Worm (Caenorhabditis elegans) whole organism, late embryonic: Measurements from ENCODE around the gene pges-2.

ENCODE experiments used
- C38D4.7 ChIP-seq: fragments of 200-800 bp; sonication (Bioruptor generic); optimal IDR thresholded peaks from 2 replicates; lab custom pipeline; 2018; ENCODE audit warnings: mild to moderate bottlenecking, missing genetic modification characterization, moderate library complexity, missing compliant biosample characterization
- F13H6.1 ChIP-seq: sonication (generic microtip); optimal IDR thresholded peaks from 2 replicates; lab custom pipeline; 2016; ENCODE audit warnings: missing genetic modification characterization, missing compliant biosample characterization
- K02D7.2 ChIP-seq: sonication (generic microtip); optimal IDR thresholded peaks from 2 replicates; lab custom pipeline; 2017; ENCODE audit warnings: mild to moderate bottlenecking, missing genetic modification characterization, missing compliant biosample characterization
- K09A11.1 ChIP-seq: sonication (generic microtip); optimal IDR thresholded peaks from 2 replicates; lab custom pipeline; 2017; ENCODE audit warnings: antibody characterized with exemption, mild to moderate bottlenecking, missing genetic modification characterization, missing compliant biosample characterization; ENCODE audit not compliant: insufficient read depth
- T23F11.4 ChIP-seq: fragments of 200-800 bp; sonication (Bioruptor generic); optimal IDR thresholded peaks from 2 replicates; lab custom pipeline; 2018; ENCODE audit warnings: mild to moderate bottlenecking, missing genetic modification characterization, missing compliant biosample characterization
- ama-1 ChIP-seq: fragments of 150-350 bp; optimal IDR thresholded peaks from 2 replicates; lab custom pipeline; 2014
- ceh-14 ChIP-seq: sonication (generic microtip); optimal IDR thresholded peaks from 2 replicates; lab custom pipeline; 2016; ENCODE audit warnings: missing genotype, missing genetic modification characterization, missing compliant biosample characterization
- ceh-18 ChIP-seq: sonication (generic microtip); optimal IDR thresholded peaks from 2 replicates; lab custom pipeline; 2016; ENCODE audit warnings: missing genetic modification characterization, missing compliant biosample characterization
- ceh-2 ChIP-seq: sonication (generic microtip); optimal IDR thresholded peaks from 2 replicates; lab custom pipeline; 2016; ENCODE audit warnings: missing genotype, missing genetic modification characterization, missing compliant biosample characterization
- ceh-22 ChIP-seq: sonication (generic microtip); optimal IDR thresholded peaks from 2 replicates; lab custom pipeline; 2017; ENCODE audit warnings: missing biosample characterization, missing genetic modification characterization
- ceh-24 ChIP-seq: sonication (generic microtip); optimal IDR thresholded peaks from 2 replicates; lab custom pipeline; 2016; ENCODE audit warnings: mild to moderate bottlenecking, missing genetic modification characterization, missing compliant biosample characterization
- ceh-30 ChIP-seq: fragments of 150-350 bp; optimal IDR thresholded peaks from 2 replicates; lab custom pipeline; 2014; ENCODE audit warnings: missing biosample characterization, missing genetic modification characterization
- ceh-31 ChIP-seq: sonication (generic microtip); optimal IDR thresholded peaks from 2 replicates; lab custom pipeline; 2016; ENCODE audit warnings: missing genetic modification characterization, missing compliant biosample characterization
- ceh-34 ChIP-seq: sonication (generic microtip); optimal IDR thresholded peaks from 2 replicates; lab custom pipeline; 2016; ENCODE audit warnings: mild to moderate bottlenecking, missing genetic modification characterization, missing compliant biosample characterization
- ceh-45 ChIP-seq: fragments of 200-800 bp; sonication (Bioruptor generic); IDR thresholded peaks from 2 replicates; pipeline ENCODE4 v1.3.6; 2022; ENCODE audit warnings: missing genetic modification reagents, missing genetic modification characterization, missing compliant biosample characterization
- ceh-6 ChIP-seq: fragments of 200-800 bp; sonication (Bioruptor generic); optimal IDR thresholded peaks from 2 replicates; lab custom pipeline; 2018; ENCODE audit warnings: mild to moderate bottlenecking, missing genetic modification characterization, missing compliant biosample characterization
- ceh-9 ChIP-seq: sonication (generic microtip); optimal IDR thresholded peaks from 2 replicates; lab custom pipeline; 2016; ENCODE audit warnings: mild to moderate bottlenecking, missing genetic modification characterization, inconsistent platforms, missing compliant biosample characterization
- che-1 ChIP-seq: sonication (generic microtip); optimal IDR thresholded peaks from 2 replicates; lab custom pipeline; 2016; ENCODE audit warnings: mild to moderate bottlenecking, missing genetic modification characterization, missing compliant biosample characterization
- elt-2 ChIP-seq: sonication (generic microtip); optimal IDR thresholded peaks from 2 replicates; lab custom pipeline; 2016; ENCODE audit warnings: missing genetic modification reagents, missing genetic modification characterization, missing compliant biosample characterization
- elt-4 ChIP-seq: sonication (generic microtip); optimal IDR thresholded peaks from 2 replicates; lab custom pipeline; 2016; ENCODE audit warnings: missing genetic modification characterization, missing compliant biosample characterization
- eyg-1 ChIP-seq: sonication (generic microtip); optimal IDR thresholded peaks from 2 replicates; lab custom pipeline; 2016; ENCODE audit warnings: missing genotype, missing genetic modification characterization, missing compliant biosample characterization
- fax-1 ChIP-seq: sonication (generic microtip); optimal IDR thresholded peaks from 2 replicates; lab custom pipeline; 2016; ENCODE audit warnings: missing genotype, missing genetic modification characterization, missing compliant biosample characterization
- fkh-6 ChIP-seq: sonication (generic microtip); optimal IDR thresholded peaks from 2 replicates; lab custom pipeline; 2016; ENCODE audit warnings: missing genetic modification characterization, missing compliant biosample characterization
- hlh-30 ChIP-seq: sonication (generic microtip); optimal IDR thresholded peaks from 2 replicates; lab custom pipeline; 2017; ENCODE audit warnings: antibody characterized with exemption, missing genetic modification characterization, missing compliant biosample characterization; ENCODE audit not compliant: insufficient read depth
- hlh-8 ChIP-seq: sonication (generic microtip); optimal IDR thresholded peaks from 2 replicates; lab custom pipeline; 2016; ENCODE audit warnings: missing genotype, missing genetic modification characterization, missing compliant biosample characterization
- lim-6 ChIP-seq: sonication (generic microtip); optimal IDR thresholded peaks from 2 replicates; lab custom pipeline; 2016; ENCODE audit warnings: missing genetic modification characterization, missing compliant biosample characterization
- lin-11 ChIP-seq: fragments of 200-800 bp; sonication (Bioruptor generic); optimal IDR thresholded peaks from 2 replicates; lab custom pipeline; 2018; ENCODE audit warnings: mild to moderate bottlenecking, missing genetic modification characterization, missing compliant biosample characterization
- madf-2 ChIP-seq: sonication (generic microtip); optimal IDR thresholded peaks from 2 replicates; lab custom pipeline; 2017; ENCODE audit warnings: missing genetic modification characterization, missing compliant biosample characterization
- nfya-1 ChIP-seq: sonication (generic microtip); optimal IDR thresholded peaks from 2 replicates; lab custom pipeline; 2017; ENCODE audit warnings: missing genetic modification characterization, mild to moderate bottlenecking, missing compliant biosample characterization, antibody characterized with exemption, moderate library complexity
- npax-4 ChIP-seq: sonication (generic microtip); optimal IDR thresholded peaks from 2 replicates; lab custom pipeline; 2016; ENCODE audit warnings: missing genetic modification characterization, missing compliant biosample characterization
- pha-4 ChIP-seq: fragments of 150-350 bp; optimal IDR thresholded peaks from 2 replicates; lab custom pipeline; 2018; ENCODE audit warnings: missing biosample characterization, missing genetic modification reagents, missing genetic modification characterization
- pqm-1 ChIP-seq: sonication (generic microtip); optimal IDR thresholded peaks from 2 replicates; lab custom pipeline; 2016; ENCODE audit warnings: missing genetic modification characterization, missing compliant biosample characterization
- ref-2 ChIP-seq: sonication (generic microtip); optimal IDR thresholded peaks from 2 replicates; lab custom pipeline; 2016; ENCODE audit warnings: missing genetic modification characterization, missing compliant biosample characterization
- sdc-2 ChIP-seq: sonication (generic microtip); optimal IDR thresholded peaks from 2 replicates; lab custom pipeline; 2016; ENCODE audit warnings: missing genotype, missing genetic modification characterization, missing compliant biosample characterization
- sox-2 ChIP-seq: fragments of 200-800 bp; sonication (Bioruptor generic); IDR thresholded peaks from 2 replicates; pipeline ENCODE4 v1.3.6; 2022; ENCODE audit warnings: missing genetic modification reagents, missing genetic modification characterization, missing compliant biosample characterization
- sox-4 ChIP-seq: sonication (generic microtip); optimal IDR thresholded peaks from 2 replicates; lab custom pipeline; 2017; ENCODE audit warnings: mild to moderate bottlenecking, missing genetic modification characterization, inconsistent platforms, missing compliant biosample characterization
- tbx-7 ChIP-seq: sonication (generic microtip); optimal IDR thresholded peaks from 2 replicates; lab custom pipeline; 2016; ENCODE audit warnings: missing genotype, missing genetic modification characterization, missing compliant biosample characterization
- ttx-3 ChIP-seq: sonication (generic microtip); optimal IDR thresholded peaks from 2 replicates; lab custom pipeline; 2016; ENCODE audit warnings: missing genetic modification reagents, missing genetic modification characterization, missing compliant biosample characterization
- unc-42 ChIP-seq: sonication (generic microtip); optimal IDR thresholded peaks from 2 replicates; lab custom pipeline; 2016; ENCODE audit warnings: missing genotype, missing genetic modification characterization, missing compliant biosample characterization
- unc-55 ChIP-seq: sonication (generic microtip); optimal IDR thresholded peaks from 2 replicates; lab custom pipeline; 2017; ENCODE audit warnings: missing biosample characterization, missing genetic modification reagents, missing genetic modification characterization
- unc-86 ChIP-seq: sonication (generic microtip); optimal IDR thresholded peaks from 2 replicates; lab custom pipeline; 2016; ENCODE audit warnings: missing genetic modification characterization, missing compliant biosample characterization
- zip-5 ChIP-seq: sonication (generic microtip); optimal IDR thresholded peaks from 2 replicates; lab custom pipeline; 2016; ENCODE audit warnings: missing genetic modification characterization, missing compliant biosample characterization
- ztf-16 ChIP-seq: sonication (generic microtip); optimal IDR thresholded peaks from 2 replicates; lab custom pipeline; 2017; ENCODE audit warnings: missing genetic modification characterization, missing compliant biosample characterization

The pges-2 gene

DNA sequence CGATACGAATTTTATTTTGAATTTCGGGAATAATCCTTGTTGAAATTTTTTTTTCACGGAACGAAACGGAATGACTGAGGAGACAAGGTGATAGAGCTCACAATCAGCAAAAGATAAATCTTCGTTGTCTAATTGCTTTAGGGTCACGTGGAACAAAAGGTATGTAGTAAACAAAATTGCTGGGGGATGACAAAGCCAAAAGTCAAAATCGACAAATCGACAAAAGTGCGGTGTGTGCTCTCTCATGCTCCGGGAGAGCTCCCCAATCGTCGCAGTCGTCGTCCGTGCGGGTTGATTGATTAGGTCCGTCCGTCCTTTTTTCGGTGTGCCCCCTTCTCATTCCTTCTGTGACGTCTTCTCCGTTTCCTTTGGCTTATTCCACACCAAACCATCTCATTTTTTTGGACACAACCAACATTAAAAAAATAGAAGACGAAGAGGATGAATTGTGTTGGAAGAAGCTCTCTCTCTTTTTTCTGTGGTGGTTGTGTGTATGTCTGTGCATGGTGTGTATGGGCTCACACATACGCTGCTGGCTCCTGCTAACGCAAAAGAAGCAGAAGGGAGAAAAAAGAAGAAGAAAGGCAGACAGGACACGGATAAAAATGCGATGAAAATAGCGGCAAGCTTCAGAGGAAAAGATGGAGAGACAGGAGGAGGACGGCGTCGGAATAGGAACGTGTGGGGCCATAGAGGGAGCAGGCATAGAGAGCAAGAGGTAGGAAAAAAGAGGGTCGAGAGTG is 25.8 kb downstream of the pges-2 start:
- TF ChIP-seq sdc-2 (tag; lab: Kevin White, UChicago) (peak; percentile 26), sox-4 (tag; lab: Kevin White, UChicago) (peak; percentile 35), ceh-34 (tag; lab: Kevin White, UChicago) (peak; percentile 35), ceh-24 (no peak), che-1 (no peak), ref-2 (tag; lab: Kevin White, UChicago) (peak; percentile 29), ceh-18 (tag; lab: Kevin White, UChicago) (peak; percentile 68), ceh-9 (tag; lab: Kevin White, UChicago) (no peak), nfya-1 (tag; lab: Kevin White, UChicago) (peak; percentile 63), pqm-1 (tag; lab: Kevin White, UChicago) (peak; percentile 52), ceh-31 (peak; percentile 55), fax-1 (peak; percentile 64), unc-42 (tag; lab: Kevin White, UChicago) (peak; percentile 37)
- TF ChIP-seq, all 69 proteins: peak for 10

DNA sequence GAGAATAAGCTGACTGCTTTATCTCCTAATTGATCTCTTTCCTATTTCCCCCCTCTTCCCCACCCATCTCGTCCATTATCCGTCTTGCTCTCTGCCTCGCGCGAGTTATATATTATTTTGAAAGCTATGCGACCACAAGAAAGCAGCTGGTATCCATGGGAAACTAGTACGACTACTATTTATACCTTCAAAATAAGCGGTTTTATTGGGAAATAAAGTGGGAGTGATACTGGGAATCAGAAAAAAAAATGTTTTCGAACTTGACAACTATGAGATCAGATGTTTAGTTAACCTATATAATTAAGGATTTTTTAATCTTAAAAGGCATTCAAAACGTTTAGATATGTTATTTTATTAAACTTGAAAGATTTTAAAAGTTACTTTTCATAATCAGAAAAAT is 27.9 kb downstream of the pges-2 start:
- TF ChIP-seq madf-2 (tag; lab: Kevin White, UChicago) (no peak), ceh-45 (GFP tag; lab: Robert Waterston, UW) (no peak), ttx-3 (tag; lab: Kevin White, UChicago) (no peak), ceh-2 (tag; lab: Kevin White, UChicago) (no peak), lin-11 (tag; lab: Kevin White, UChicago) (no peak), fkh-6 (no peak), T23F11.4 (GFP tag; lab: Kevin White, UChicago) (no peak), ceh-31 (no peak), ceh-22 (tag; lab: Kevin White, UChicago) (no peak), elt-4 (tag; lab: Kevin White, UChicago) (no peak), ztf-16 (tag; lab: Kevin White, UChicago) (no peak), ceh-6 (GFP tag; lab: Kevin White, UChicago) (no peak), che-1 (no peak), C38D4.7 (GFP tag; lab: Kevin White, UChicago) (no peak), K09A11.1 (tag; lab: Kevin White, UChicago) (no peak), unc-55 (GFP tag; lab: Kevin White, UChicago) (no peak), pha-4 (tag; lab: Kevin White, UChicago) (no peak), hlh-30 (tag; lab: Kevin White, UChicago) (no peak), unc-86 (no peak), ama-1 (lab: Kevin White, UChicago) (no peak)

DNA sequence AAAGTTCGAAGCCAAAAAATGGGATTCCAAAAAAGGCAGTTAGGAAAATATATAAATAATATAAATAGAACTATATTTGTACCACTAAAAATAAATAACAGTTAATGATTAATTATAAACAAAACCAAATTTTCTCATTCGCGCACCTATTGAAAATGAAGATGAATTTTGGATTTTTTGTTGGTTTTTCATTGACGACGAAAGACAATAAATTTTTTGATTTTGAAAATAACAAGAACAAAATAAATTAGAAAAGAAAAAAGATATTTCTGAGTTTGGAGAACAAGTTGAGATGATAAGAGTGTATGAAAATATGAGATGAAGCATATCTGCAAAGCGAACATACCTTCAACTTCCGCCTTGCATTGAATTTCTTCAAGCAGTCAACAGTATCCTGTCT is 30.3 kb downstream of the pges-2 start:
- TF ChIP-seq lim-6 (tag; lab: Kevin White, UChicago), result no peak
- TF ChIP-seq tbx-7 (tag; lab: Kevin White, UChicago), result no peak
- TF ChIP-seq K09A11.1 (tag; lab: Kevin White, UChicago), result no peak
- no peak for TF ChIP-seq F13H6.1
- no peak for TF ChIP-seq zip-5 (tag; lab: Kevin White, UChicago)
- no peak for TF ChIP-seq pha-4 (tag; lab: Kevin White, UChicago)
- TF ChIP-seq hlh-30 (tag; lab: Kevin White, UChicago), result no peak
- no peak for TF ChIP-seq eyg-1 (tag; lab: Kevin White, UChicago)
- TF ChIP-seq elt-4 (tag; lab: Kevin White, UChicago), result no peak

DNA sequence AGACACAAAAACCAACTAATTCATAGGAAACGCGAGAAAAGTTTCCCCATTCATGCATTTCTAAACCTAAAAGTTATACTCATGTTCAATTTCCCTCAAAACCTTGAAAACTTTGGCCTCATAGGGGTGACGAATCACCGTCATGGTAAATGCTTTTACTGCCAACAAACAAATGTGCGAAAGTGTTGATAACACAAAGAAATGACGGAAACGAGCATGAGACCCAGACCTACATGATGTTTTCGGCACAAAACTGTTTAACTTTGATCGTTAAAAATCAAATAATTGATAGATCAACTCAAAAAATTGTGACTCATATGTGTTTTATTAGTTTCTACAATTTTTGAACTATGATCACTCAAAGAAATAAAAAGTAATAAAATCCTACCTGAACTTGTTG is 35.7 kb downstream of the pges-2 start:
- TF ChIP-seq elt-2 (no peak), ceh-14 (tag; lab: Kevin White, UChicago) (no peak), hlh-8 (tag; lab: Kevin White, UChicago) (no peak), lin-11 (tag; lab: Kevin White, UChicago) (no peak), K02D7.2 (no peak), ztf-16 (tag; lab: Kevin White, UChicago) (no peak), hlh-30 (tag; lab: Kevin White, UChicago) (no peak), ceh-30 (no peak), nfya-1 (tag; lab: Kevin White, UChicago) (no peak), madf-2 (tag; lab: Kevin White, UChicago) (no peak), npax-4 (tag; lab: Kevin White, UChicago) (no peak), sox-2 (GFP tag; lab: Robert Waterston, UW) (no peak), fkh-6 (no peak), ceh-24 (no peak)
